Fruit fly (Drosophila melanogaster): ENCODE results near the gene CG6244.

Gene CG6244

dm6 chr3L:15823780-15824423 is 15.8 kb downstream of the CG6244 start:
- TF ChIP-seq stc (GFP tag; IDR thresholded peaks at IDR 0.05) (0 out of 2 replicates have a peak, but pooled peaks have one; percentile 7), CG11504 (tag; optimal IDR thresholded peaks at IDR 0.05) (peak; percentile 14), sug (tag; optimal IDR thresholded peaks at IDR 0.05) (peak; percentile 42), CG8924 (tag; optimal IDR thresholded peaks at IDR 0.05) (peak; percentile 12), eve (GFP tag; optimal IDR thresholded peaks at IDR 0.05) (peak in 1 of 2 experiments; percentile 37), CG1602 (GFP tag; optimal IDR thresholded peaks at IDR 0.05) (no peak), YL-1 (GFP tag; optimal IDR thresholded peaks at IDR 0.05) (peak; percentile 7), MTF-1 (GFP tag; optimal IDR thresholded peaks at IDR 0.05; ENCODE audit: borderline replicate concordance) (peak; percentile 99), salm (tag; optimal IDR thresholded peaks at IDR 0.05) (peak; percentile 34), Med (GFP tag) (peak; percentile 58), CG10267 (tag; optimal IDR thresholded peaks at IDR 0.05) (no peak), corto (GFP tag; optimal IDR thresholded peaks at IDR 0.05) (no peak), CG15269 (tag; optimal IDR thresholded peaks at IDR 0.05) (peak; percentile 34), Hey (tag; optimal IDR thresholded peaks at IDR 0.05) (peak; percentile 10), trem (tag; optimal IDR thresholded peaks at IDR 0.05) (no peak), bigmax (GFP tag; optimal IDR thresholded peaks at IDR 0.05) (no peak), CG3838 (GFP tag; optimal IDR thresholded peaks at IDR 0.05) (no peak), sna (GFP tag; IDR thresholded peaks at IDR 0.05; ENCODE audit: partially characterized antibody) (0 out of 2 replicates have a peak, but pooled peaks have one; percentile 6), CG32767 (GFP tag; IDR thresholded peaks at IDR 0.05) (0 out of 2 replicates have a peak, but pooled peaks have one; percentile 12), chif (GFP tag; optimal IDR thresholded peaks at IDR 0.05) (no peak), CG13894 (tag; optimal IDR thresholded peaks at IDR 0.05) (peak; percentile 11), CG7987 (GFP tag; optimal IDR thresholded peaks at IDR 0.05) (peak; percentile 27), CG10462 (GFP tag; optimal IDR thresholded peaks at IDR 0.05) (no peak), Ada2b (GFP tag; IDR thresholded peaks at IDR 0.05) (no peak), CG10431 (GFP tag; optimal IDR thresholded peaks at IDR 0.05) (no peak), CG8281 (tag; optimal IDR thresholded peaks at IDR 0.05) (peak; percentile 61), so (GFP tag; IDR thresholded peaks at IDR 0.05) (0 out of 3 replicates have a peak, but pooled peaks have one; percentile 39), exex (tag; optimal IDR thresholded peaks at IDR 0.05) (peak; percentile 87), Rfx (GFP tag; IDR thresholded peaks at IDR 0.05) (no peak), sob (GFP tag; IDR thresholded peaks at IDR 0.05) (0 out of 2 replicates have a peak, but pooled peaks have one; percentile 26), CG12071 (GFP tag; optimal IDR thresholded peaks at IDR 0.05) (peak; percentile 21), Aef1 (GFP tag; IDR thresholded peaks at IDR 0.05) (peak; percentile 23; the same call in 1 of the 3 replicates), CG8089 (GFP tag; optimal IDR thresholded peaks at IDR 0.05) (no peak), GATAe (GFP tag; conservative IDR thresholded peaks at IDR 0.05) (0 out of 2 replicates have a peak, but pooled peaks have one; percentile 42), CG34376 (GFP tag; optimal IDR thresholded peaks at IDR 0.05) (peak; percentile 62), Fer1 (GFP tag; optimal IDR thresholded peaks at IDR 0.05) (peak; percentile 7), p53 (GFP tag; optimal IDR thresholded peaks at IDR 0.05) (no peak), D19A (tag; optimal IDR thresholded peaks at IDR 0.05) (peak; percentile 74), CG15514 (GFP tag; optimal IDR thresholded peaks at IDR 0.05) (peak; percentile 35), Hmr (GFP tag; optimal IDR thresholded peaks at IDR 0.05) (peak; percentile 15), CG9817 (tag; optimal IDR thresholded peaks at IDR 0.05) (no peak), CG18764 (GFP tag; optimal IDR thresholded peaks at IDR 0.05) (no peak), row (GFP tag; IDR thresholded peaks at IDR 0.05) (0 out of 3 replicates have a peak, but pooled peaks have one; percentile 5), gem (tag; optimal IDR thresholded peaks at IDR 0.05) (peak; percentile 46), cg (GFP tag; optimal IDR thresholded peaks at IDR 0.05) (peak; percentile 15), phol (tag; optimal IDR thresholded peaks at IDR 0.05) (no peak), mirr (GFP tag; optimal IDR thresholded peaks at IDR 0.05) (peak; percentile 98), Eip74EF (GFP tag; optimal IDR thresholded peaks at IDR 0.05) (no peak)

All from whole organism, embryonic.